Worm (Caenorhabditis elegans) whole organism, L4 larva: ENCODE measurements around the gene cpr-1.
A peak's percentile ranks its signal among the peaks of the same experiment; 100 is the strongest.

ENCODE experiments used
- T20F7.1 ChIP-seq: fragments of 200-800 bp; sonication (Bioruptor generic); optimal IDR thresholded peaks from 2 replicates; lab custom pipeline; 2018; ENCODE audit warnings: mild to moderate bottlenecking, missing genetic modification characterization, missing compliant biosample characterization
- ces-1 ChIP-seq: fragments of 150-350 bp; sonication (generic microtip); optimal IDR thresholded peaks from 4 replicates; lab custom pipeline; 2014; ENCODE audit warnings: missing biosample characterization, missing genetic modification reagents, missing genetic modification characterization
- daf-12 ChIP-seq: fragments of 150-350 bp; optimal IDR thresholded peaks from 2 replicates; lab custom pipeline; 2014; ENCODE audit warnings: missing biosample characterization, missing genetic modification reagents, missing genetic modification characterization
- egl-27 ChIP-seq: sonication (generic microtip); optimal IDR thresholded peaks from 3 replicates; lab custom pipeline; 2017; ENCODE audit warnings: missing biosample characterization, missing genetic modification reagents, missing genetic modification characterization
- hlh-30 ChIP-seq: sonication (generic microtip); optimal IDR thresholded peaks from 2 replicates; lab custom pipeline; 2017; ENCODE audit warnings: antibody characterized with exemption, mild to moderate bottlenecking, missing genetic modification characterization, missing compliant biosample characterization; ENCODE audit not compliant: insufficient read depth
- lim-7 ChIP-seq: fragments of 200-800 bp; sonication (Bioruptor generic); IDR thresholded peaks from 2 replicates; pipeline ENCODE4 v1.3.6; 2022; ENCODE audit warnings: missing genetic modification characterization, missing compliant biosample characterization
- mdl-1 ChIP-seq, 2 experiments: fragments of 150-350 bp in 1 of 2; sonication (generic microtip) in 1 of 2; optimal IDR thresholded peaks; 2 replicates each; lab custom pipeline; 2014 to 2017; ENCODE audit warnings: missing biosample characterization in 2 of 2, missing genetic modification characterization in 2 of 2
- nhr-11 ChIP-seq: fragments of 150-350 bp; optimal IDR thresholded peaks from 2 replicates; lab custom pipeline; 2014; ENCODE audit warnings: missing biosample characterization, missing genetic modification characterization
- nhr-6 ChIP-seq: fragments of 150-350 bp; optimal IDR thresholded peaks from 2 replicates; lab custom pipeline; 2014; ENCODE audit warnings: missing biosample characterization, missing genetic modification characterization
- nhr-77 ChIP-seq: fragments of 150-350 bp; optimal IDR thresholded peaks from 2 replicates; lab custom pipeline; 2014; ENCODE audit warnings: missing biosample characterization, missing genetic modification characterization
- saeg-2 ChIP-seq: fragments of 200-800 bp; sonication (Bioruptor generic); IDR thresholded peaks from 2 replicates; pipeline ENCODE4 v1.3.6; 2022; ENCODE audit warnings: missing genetic modification reagents, missing genetic modification characterization, missing compliant biosample characterization
- snpc-4 ChIP-seq: fragments of 150-350 bp; optimal IDR thresholded peaks from 2 replicates; lab custom pipeline; 2014; ENCODE audit warnings: missing biosample characterization, missing genetic modification characterization

DNA sequence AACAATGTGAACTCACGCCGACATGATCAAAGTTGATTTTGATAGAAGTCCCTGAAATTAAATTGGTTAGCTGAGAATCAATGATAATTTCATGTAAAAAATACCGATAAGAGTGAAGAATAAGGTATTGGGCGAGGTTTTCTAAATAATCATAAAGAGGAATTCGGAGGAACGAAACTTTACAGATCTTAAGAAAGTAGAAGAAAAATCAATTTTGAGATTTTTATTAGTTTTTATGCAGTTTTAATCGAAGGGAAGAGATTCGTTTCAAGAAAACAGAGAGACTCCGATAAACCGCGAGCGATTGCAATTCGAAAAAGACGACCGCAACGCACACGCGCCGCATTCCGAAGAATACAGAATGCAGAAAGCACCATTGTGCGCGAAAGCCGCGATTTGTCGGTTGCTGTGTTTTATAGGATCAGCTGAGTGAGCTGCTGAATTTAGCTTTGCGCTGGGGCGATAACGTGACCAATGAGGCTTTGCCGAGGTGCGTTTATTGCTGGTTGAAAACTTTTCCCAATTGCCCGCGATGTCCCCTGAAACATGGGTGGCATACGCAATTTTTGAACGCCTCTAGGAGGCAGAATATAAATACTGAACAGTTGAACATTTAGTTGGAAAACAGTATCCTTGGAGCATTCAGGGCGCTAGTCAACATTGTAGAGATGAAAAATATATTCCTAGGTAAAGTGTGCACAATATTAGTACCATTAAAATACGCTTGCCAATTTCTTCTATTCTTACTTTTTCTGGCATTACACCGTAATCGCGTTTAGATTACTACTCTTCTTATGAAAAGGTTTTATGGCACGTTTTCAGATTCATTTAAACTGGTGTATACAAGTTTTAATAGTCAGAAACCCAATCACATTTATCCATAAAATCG, 4.6 kb downstream of the cpr-1 start, which contains the start of gene snr-4:
- TF ChIP-seq saeg-2 (GFP tag; lab: Robert Waterston, UW) (peak; percentile 50; the same call in 1 of the 2 replicates), mdl-1 (tag; optimal IDR thresholded peaks at IDR 0.05; lab: Kevin White, UChicago) (peak; percentile 76 to 88), nhr-11 (peak; percentile 90), lim-7 (GFP tag; lab: Robert Waterston, UW) (peak; percentile 72), nhr-77 (tag; lab: Kevin White, UChicago) (peak; percentile 90), snpc-4 (tag; lab: Kevin White, UChicago) (peak; percentile 97), ces-1 (GFP tag; lab: Kevin White, UChicago) (no peak), hlh-30 (tag; lab: Kevin White, UChicago) (peak; percentile 94), nhr-6 (tag; lab: Kevin White, UChicago) (peak; percentile 98), egl-27 (tag; lab: Kevin White, UChicago) (no peak), daf-12 (tag; lab: Kevin White, UChicago) (no peak), T20F7.1 (GFP tag; lab: Kevin White, UChicago) (peak; percentile 79)
